Fruit fly (Drosophila melanogaster): Measurements from ENCODE around the gene rin.

DNA sequence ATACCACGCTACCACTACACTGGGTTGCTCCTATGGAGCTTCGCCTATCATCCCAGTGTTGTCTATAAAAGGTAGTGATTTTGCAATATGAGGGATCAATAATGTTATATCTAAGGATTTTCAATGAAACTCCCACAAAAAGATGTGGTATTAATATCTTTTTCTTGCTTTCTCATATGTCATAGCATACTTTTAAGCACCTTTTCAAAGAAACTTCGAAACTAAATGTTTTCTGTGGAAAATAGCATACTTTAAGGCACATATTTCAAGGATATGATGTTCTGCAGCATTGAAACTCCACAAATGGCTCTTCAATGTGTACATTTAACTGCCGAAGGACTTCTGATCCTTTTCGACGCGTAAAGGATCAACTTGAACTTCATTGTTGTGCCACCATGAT lies 26.1 kb downstream of the rin start:
- TF ChIP-seq CTCF (optimal IDR thresholded peaks at IDR 0.05) = no peak
- TF ChIP-seq CG8478 (optimal IDR thresholded peaks at IDR 0.05) = no peak
